Worm (Caenorhabditis elegans): Measurements from ENCODE around the gene F36F12.3.

The F36F12.3 gene

DNA sequence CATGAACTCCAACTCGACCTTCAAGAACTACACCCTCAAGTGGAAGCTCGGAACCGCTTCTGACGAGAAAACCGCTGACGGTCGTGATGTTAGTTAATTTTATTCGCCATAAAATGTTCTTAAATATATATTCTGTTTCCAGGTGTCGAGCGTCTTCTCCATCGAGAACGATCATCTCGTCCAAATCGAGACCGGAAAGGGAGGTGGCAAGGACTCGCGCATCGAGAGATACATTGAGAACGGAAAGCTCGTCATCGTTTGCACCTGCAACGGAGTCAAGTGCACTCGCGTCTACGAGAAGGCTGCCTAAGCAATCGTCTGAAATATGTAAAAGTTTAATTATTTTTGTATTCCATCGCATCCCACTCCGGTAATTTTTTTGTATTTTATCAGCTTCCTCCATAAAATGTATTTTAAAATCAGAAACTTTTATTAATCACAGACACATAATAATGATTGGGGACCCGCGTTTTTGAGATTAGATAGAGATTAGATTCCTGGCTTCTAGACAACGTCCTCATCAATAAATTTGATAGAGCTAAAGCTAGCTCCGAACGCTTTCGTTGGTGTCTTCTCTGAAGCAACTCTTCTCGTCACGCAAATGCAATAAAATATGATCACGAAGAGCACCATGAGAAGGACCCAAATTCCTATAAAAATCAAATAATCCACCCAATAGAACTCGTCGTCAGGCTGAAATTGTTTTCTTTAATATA, 16.7 kb upstream of the F36F12.3 start:
- TF ChIP-seq nhr-76 (tag; optimal IDR thresholded peaks at IDR 0.05) (no peak), sptf-1 (tag; optimal IDR thresholded peaks at IDR 0.05) (no peak), ztf-11 (tag; optimal IDR thresholded peaks at IDR 0.05) (no peak), mab-5 (tag; optimal IDR thresholded peaks at IDR 0.05) (no peak), ceh-83 (GFP tag; optimal IDR thresholded peaks at IDR 0.05) (no peak), M03D4.4 (tag; optimal IDR thresholded peaks at IDR 0.05) (no peak), mls-2 (tag; optimal IDR thresholded peaks at IDR 0.05) (no peak), flh-1 (GFP tag; optimal IDR thresholded peaks at IDR 0.05) (no peak), lin-32 (GFP tag; optimal IDR thresholded peaks at IDR 0.05) (no peak), ces-1 (GFP tag; optimal IDR thresholded peaks at IDR 0.05) (no peak)

DNA sequence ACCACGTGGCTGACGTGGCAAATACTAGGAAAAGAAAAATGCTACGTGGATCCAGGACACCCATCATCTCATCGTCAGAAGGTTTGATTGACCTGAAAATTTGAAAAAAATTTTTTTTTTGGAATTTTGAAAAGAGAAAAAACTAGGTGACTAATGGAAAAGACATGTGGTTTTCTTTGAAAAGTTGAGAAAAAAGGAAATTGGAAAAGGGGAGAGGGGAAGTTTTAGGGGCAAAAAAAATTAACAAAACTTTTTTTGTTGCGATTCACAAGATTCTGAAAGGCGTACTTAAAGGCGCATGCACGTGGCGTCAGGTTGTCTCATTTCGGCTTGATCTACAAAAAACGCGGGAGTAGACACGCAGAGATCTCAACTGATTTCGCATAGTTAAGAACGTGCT, 12.8 kb upstream of the F36F12.3 start, which contains the start of gene Y40B10A.9:
Y40B10A.9 (minus strand) TSS at position 101 of the 400 bp plus-strand sequence.
- no peak for TF ChIP-seq unc-62 (GFP tag; optimal IDR thresholded peaks at IDR 0.05)
- TF ChIP-seq M03D4.4 (tag; optimal IDR thresholded peaks at IDR 0.05) = no peak
- no peak for TF ChIP-seq elt-3 (tag; optimal IDR thresholded peaks at IDR 0.05)
- TF ChIP-seq elt-1 (tag; optimal IDR thresholded peaks at IDR 0.05; ENCODE audit: borderline replicate concordance, insufficient read depth) = no peak
- TF ChIP-seq unc-39 (tag; optimal IDR thresholded peaks at IDR 0.05) = no peak
- no peak for TF ChIP-seq pha-4 (tag; optimal IDR thresholded peaks at IDR 0.05)
- TF ChIP-seq hlh-1 (tag; optimal IDR thresholded peaks at IDR 0.05) = no peak
- TF ChIP-seq mep-1 (tag; optimal IDR thresholded peaks at IDR 0.05) = no peak
- TF ChIP-seq nhr-12 (tag; optimal IDR thresholded peaks at IDR 0.05) = no peak
- no peak for TF ChIP-seq lin-13 (tag; optimal IDR thresholded peaks at IDR 0.05)
- no peak for TF ChIP-seq zip-8 (tag; optimal IDR thresholded peaks at IDR 0.05)
- no peak for TF ChIP-seq unc-120 (tag; optimal IDR thresholded peaks at IDR 0.05; ENCODE audit: poor library complexity, severe bottlenecking)
- no peak for TF ChIP-seq nhr-28 (tag; optimal IDR thresholded peaks at IDR 0.05)
- TF ChIP-seq ceh-39 (tag; optimal IDR thresholded peaks at IDR 0.05) = no peak
- TF ChIP-seq drap-1 (GFP tag; optimal IDR thresholded peaks at IDR 0.05) = no peak
- no peak for TF ChIP-seq nhr-237 (tag; optimal IDR thresholded peaks at IDR 0.05)

DNA sequence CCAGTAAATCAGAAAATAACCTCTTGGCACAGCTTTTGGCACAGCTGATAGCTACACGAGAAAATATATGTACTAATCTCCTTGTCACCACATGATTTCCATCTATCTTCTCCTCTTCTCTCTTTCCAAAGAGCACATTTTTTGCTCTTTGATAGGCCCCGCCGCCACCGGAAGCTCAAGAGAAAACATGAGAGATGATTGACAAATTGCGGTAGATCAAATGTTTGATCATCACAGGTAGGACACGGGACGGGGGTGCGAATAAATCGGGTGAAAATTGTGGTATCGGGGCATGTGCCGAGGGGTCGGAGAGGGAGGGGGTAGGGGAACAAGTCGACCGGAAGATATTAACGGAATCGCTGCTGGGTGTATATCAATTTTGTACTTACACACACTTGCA, 9.6 kb upstream of the F36F12.3 start:
- TF ChIP-seq lin-32 (GFP tag; optimal IDR thresholded peaks at IDR 0.05) (no peak), unc-120 (tag; optimal IDR thresholded peaks at IDR 0.05; ENCODE audit: poor library complexity, severe bottlenecking) (peak; percentile 13), flh-1 (GFP tag; optimal IDR thresholded peaks at IDR 0.05) (no peak), ham-2 (GFP tag; optimal IDR thresholded peaks at IDR 0.05) (no peak), unc-62 (GFP tag; optimal IDR thresholded peaks at IDR 0.05) (peak; percentile 66)

- no peak for TF ChIP-seq lsy-2 (tag; optimal IDR thresholded peaks at IDR 0.05)
- no peak for TF ChIP-seq pha-4 (tag; optimal IDR thresholded peaks at IDR 0.05)
- no peak for TF ChIP-seq nhr-76 (tag; optimal IDR thresholded peaks at IDR 0.05)
- no peak for TF ChIP-seq snpc-4 (tag; optimal IDR thresholded peaks at IDR 0.05)
- TF ChIP-seq ceh-43 (GFP tag; optimal IDR thresholded peaks at IDR 0.05) = no peak
- no peak for TF ChIP-seq blmp-1 (tag; optimal IDR thresholded peaks at IDR 0.05)
These were observed 4.3 kb upstream of the F36F12.3 start for ce11 chrV:2081269-2081668.

ce11 chrV:2081894-2082293, 3.7 kb upstream of the F36F12.3 start:
- TF ChIP-seq snpc-4 (tag; optimal IDR thresholded peaks at IDR 0.05) (no peak), hlh-1 (tag; optimal IDR thresholded peaks at IDR 0.05) (peak; percentile 64), nhr-237 (tag; optimal IDR thresholded peaks at IDR 0.05) (no peak), unc-62 (GFP tag; optimal IDR thresholded peaks at IDR 0.05) (no peak), pha-4 (tag; optimal IDR thresholded peaks at IDR 0.05) (no peak), ces-1 (GFP tag; optimal IDR thresholded peaks at IDR 0.05) (no peak), ceh-43 (GFP tag; optimal IDR thresholded peaks at IDR 0.05) (no peak), elt-3 (tag; optimal IDR thresholded peaks at IDR 0.05) (no peak), mab-5 (tag; optimal IDR thresholded peaks at IDR 0.05) (no peak)

ce11 chrV:2083869-2084268, 1.7 kb upstream of the F36F12.3 start:
- no peak for TF ChIP-seq M03D4.4 (tag; optimal IDR thresholded peaks at IDR 0.05)
- TF ChIP-seq mep-1 (tag; optimal IDR thresholded peaks at IDR 0.05) = no peak
- TF ChIP-seq unc-39 (tag; optimal IDR thresholded peaks at IDR 0.05) = no peak
- TF ChIP-seq cnd-1 (tag; optimal IDR thresholded peaks at IDR 0.05) = no peak
- TF ChIP-seq lin-13 (tag; optimal IDR thresholded peaks at IDR 0.05) = no peak
- TF ChIP-seq blmp-1 (tag; optimal IDR thresholded peaks at IDR 0.05) = no peak
- TF ChIP-seq mab-5 (tag; optimal IDR thresholded peaks at IDR 0.05) = no peak
- no peak for TF ChIP-seq tbx-8 (GFP tag; optimal IDR thresholded peaks at IDR 0.05)
- TF ChIP-seq snpc-4 (tag; optimal IDR thresholded peaks at IDR 0.05) = no peak
- no peak for TF ChIP-seq sptf-1 (tag; optimal IDR thresholded peaks at IDR 0.05)
- no peak for TF ChIP-seq nhr-2 (tag; optimal IDR thresholded peaks at IDR 0.05)
- TF ChIP-seq nhr-28 (tag; optimal IDR thresholded peaks at IDR 0.05) = no peak
